Fruit fly (Drosophila melanogaster) whole organism, embryonic: Measurements from ENCODE around the gene Srrm234.

Source experiments
- Bgb ChIP-seq: fragments of 200-800 bp; sonication (Bioruptor generic); IDR thresholded peaks from 2 replicates; pipeline ENCODE4 v1.3.6; 2022; ENCODE audit warnings: missing biosample characterization, missing genetic modification characterization; ENCODE audit not compliant: partially characterized antibody
- CG10209 ChIP-seq: fragments of 200-800 bp; sonication (Bioruptor generic); optimal IDR thresholded peaks from 3 replicates; lab custom pipeline; 2017; ENCODE audit warnings: missing biosample characterization, mild to moderate bottlenecking, missing genetic modification characterization, missing genetic modification reagents
- CG11247 ChIP-seq: fragments of 200-800 bp; sonication (Bioruptor generic); IDR thresholded peaks from 2 replicates; pipeline ENCODE4 v1.3.6; 2022; ENCODE audit warnings: missing biosample characterization, missing genetic modification characterization
- CG12071 ChIP-seq: fragments of 200-800 bp; sonication (Bioruptor generic); optimal IDR thresholded peaks from 3 replicates; lab custom pipeline; 2018; ENCODE audit warnings: missing biosample characterization, mild to moderate bottlenecking, missing genetic modification characterization
- CG12236 ChIP-seq: fragments of 200-800 bp; sonication (Bioruptor generic); optimal IDR thresholded peaks from 2 replicates; lab custom pipeline; 2016; ENCODE audit warnings: missing biosample characterization, missing genetic modification characterization
- CG13287 ChIP-seq: fragments of 200-800 bp; sonication (Bioruptor generic); IDR thresholded peaks from 2 replicates; pipeline ENCODE4 v1.3.6; 2022; ENCODE audit warnings: missing biosample characterization, missing genetic modification characterization; ENCODE audit not compliant: partially characterized antibody
- CG13296 ChIP-seq: fragments of 200-800 bp; sonication (Bioruptor generic); optimal IDR thresholded peaks from 3 replicates; lab custom pipeline; 2018; ENCODE audit warnings: missing biosample characterization, mild to moderate bottlenecking, missing genetic modification characterization
- CG15601 ChIP-seq: fragments of 200-800 bp; sonication (Bioruptor generic); optimal IDR thresholded peaks from 3 replicates; lab custom pipeline; 2019; ENCODE audit warnings: missing biosample characterization, mild to moderate bottlenecking, missing genetic modification characterization, moderate library complexity
- CG17186 ChIP-seq: fragments of 200-800 bp; sonication (Bioruptor generic); optimal IDR thresholded peaks from 3 replicates; lab custom pipeline; 2017; ENCODE audit warnings: missing biosample characterization, missing genetic modification reagents, missing genetic modification characterization
- CG31224 ChIP-seq: fragments of 200-800 bp; sonication (Bioruptor generic); IDR thresholded peaks from 2 replicates; pipeline ENCODE4 v1.3.6; 2022; ENCODE audit warnings: missing biosample characterization, missing genetic modification characterization
- CG31441 ChIP-seq: fragments of 200-800 bp; sonication (Bioruptor generic); IDR thresholded peaks from 2 replicates; pipeline ENCODE4 v1.3.6; 2022; ENCODE audit warnings: missing biosample characterization, missing genetic modification characterization
- CG3847 ChIP-seq: fragments of 200-800 bp; sonication (Bioruptor generic); IDR thresholded peaks from 2 replicates; pipeline ENCODE4 v1.3.6; 2022; ENCODE audit warnings: missing biosample characterization, missing genetic modification characterization
- CG4328 ChIP-seq: fragments of 200-800 bp; sonication (Bioruptor generic); optimal IDR thresholded peaks from 3 replicates; lab custom pipeline; 2017; ENCODE audit warnings: missing biosample characterization, missing genetic modification reagents, missing genetic modification characterization
- CG6791 ChIP-seq: fragments of 200-800 bp; sonication (Bioruptor generic); IDR thresholded peaks from 3 replicates; pipeline ENCODE4 v1.3.6; 2022; ENCODE audit warnings: missing biosample characterization, missing genetic modification characterization; ENCODE audit not compliant: partially characterized antibody
- CG7372 ChIP-seq: fragments of 200-800 bp; sonication (Bioruptor generic); IDR thresholded peaks from 2 replicates; pipeline ENCODE4 v1.3.6; 2022; ENCODE audit warnings: missing biosample characterization, missing genetic modification characterization
- CG8359 ChIP-seq: fragments of 200-800 bp; sonication (Bioruptor generic); optimal IDR thresholded peaks from 2 replicates; lab custom pipeline; 2017; ENCODE audit warnings: missing biosample characterization, mild to moderate bottlenecking, missing genetic modification characterization, borderline replicate concordance
- CG8944 ChIP-seq: fragments of 200-800 bp; sonication (Bioruptor generic); optimal IDR thresholded peaks from 3 replicates; lab custom pipeline; 2016; ENCODE audit warnings: missing biosample characterization, missing genetic modification characterization
- CG9797 ChIP-seq: fragments of 200-800 bp; sonication (Bioruptor generic); optimal IDR thresholded peaks from 3 replicates; lab custom pipeline; 2018; ENCODE audit warnings: missing biosample characterization, mild to moderate bottlenecking, missing genetic modification characterization
- Camta ChIP-seq: fragments of 200-800 bp; sonication (Bioruptor generic); optimal IDR thresholded peaks from 2 replicates; lab custom pipeline; 2016; ENCODE audit warnings: missing biosample characterization, missing genetic modification characterization
- CrebB ChIP-seq: fragments of 200-800 bp; sonication (Bioruptor generic); optimal IDR thresholded peaks from 3 replicates; lab custom pipeline; 2018; ENCODE audit warnings: missing biosample characterization, mild to moderate bottlenecking, missing genetic modification characterization
- Dbx ChIP-seq: fragments of 200-800 bp; sonication (Bioruptor generic); IDR thresholded peaks from 3 replicates; pipeline ENCODE4 v1.3.6; 2022; ENCODE audit warnings: missing biosample characterization, missing genetic modification characterization
- Deaf1 ChIP-seq: fragments of 200-800 bp; optimal IDR thresholded peaks from 3 replicates; lab custom pipeline; 2019; ENCODE audit warnings: missing biosample characterization, mild to moderate bottlenecking, missing genetic modification characterization, moderate library complexity
- Hr51 ChIP-seq, 2 experiments: fragments of 200-800 bp; sonication (Bioruptor generic); optimal IDR thresholded peaks; 2 replicates in 1 of 2; 3 replicates in 1 of 2; lab custom pipeline; 2016 to 2018; ENCODE audit warnings: missing biosample characterization in 2 of 2, missing genetic modification characterization in 2 of 2, mild to moderate bottlenecking in 1 of 2, moderate library complexity in 1 of 2
- Mad ChIP-seq: fragments of 200-800 bp; sonication (Bioruptor generic); optimal IDR thresholded peaks from 2 replicates; lab custom pipeline; 2016; ENCODE audit warnings: missing biosample characterization, missing genetic modification characterization
- NC2β ChIP-seq: fragments of 200-800 bp; sonication (Bioruptor generic); optimal IDR thresholded peaks from 2 replicates; lab custom pipeline; 2016; ENCODE audit warnings: missing biosample characterization, missing genetic modification characterization
- Nf-YA ChIP-seq: fragments of 200-800 bp; sonication (Bioruptor generic); IDR thresholded peaks from 2 replicates; pipeline ENCODE4 v1.3.6; 2022; ENCODE audit warnings: missing biosample characterization, missing genetic modification characterization
- Ravus ChIP-seq: fragments of 200-800 bp; sonication (Bioruptor generic); IDR thresholded peaks from 2 replicates; pipeline ENCODE4 v1.3.6; 2022; ENCODE audit warnings: missing biosample characterization, missing genetic modification characterization
- Six4 ChIP-seq: fragments of 200-800 bp; sonication (Bioruptor generic); optimal IDR thresholded peaks from 2 replicates; lab custom pipeline; 2016; ENCODE audit warnings: missing biosample characterization, missing genetic modification characterization
- Tbp ChIP-seq: fragments of >200 bp; optimal IDR thresholded peaks from 2 replicates; lab custom pipeline; 2018; ENCODE audit warnings: missing biosample characterization, missing genetic modification characterization
- ap ChIP-seq: fragments of 200-800 bp; sonication (Bioruptor generic); IDR thresholded peaks from 2 replicates; pipeline ENCODE4 v1.3.6; 2022; ENCODE audit warnings: missing biosample characterization, missing genetic modification characterization
- ase ChIP-seq: fragments of 200-800 bp; sonication (Bioruptor generic); IDR thresholded peaks from 3 replicates; pipeline ENCODE4 v1.3.6; 2022; ENCODE audit warnings: missing biosample characterization, missing genetic modification characterization
- az2 ChIP-seq: fragments of 200-800 bp; sonication (Bioruptor generic); optimal IDR thresholded peaks from 3 replicates; lab custom pipeline; 2016; ENCODE audit warnings: missing biosample characterization, missing genetic modification characterization
- bbx ChIP-seq: fragments of 200-800 bp; sonication (Bioruptor generic); IDR thresholded peaks from 2 replicates; pipeline ENCODE4 v1.3.6; 2022; ENCODE audit warnings: missing biosample characterization, missing genetic modification characterization; ENCODE audit not compliant: partially characterized antibody
- cas ChIP-seq: fragments of 200-800 bp; sonication (Bioruptor generic); IDR thresholded peaks from 2 replicates; pipeline ENCODE4 v1.3.6; 2022; ENCODE audit warnings: missing biosample characterization, missing genetic modification characterization
- dan ChIP-seq: fragments of 200-800 bp; sonication (Bioruptor generic); IDR thresholded peaks from 2 replicates; pipeline ENCODE4 v1.3.6; 2022; ENCODE audit warnings: missing biosample characterization, missing genetic modification characterization
- danr ChIP-seq: fragments of 200-800 bp; sonication (Bioruptor generic); IDR thresholded peaks from 2 replicates; pipeline ENCODE4 v1.3.6; 2022; ENCODE audit warnings: missing biosample characterization, missing genetic modification characterization
- emc ChIP-seq: fragments of 200-800 bp; sonication (Bioruptor generic); optimal IDR thresholded peaks from 2 replicates; lab custom pipeline; 2016; ENCODE audit warnings: missing biosample characterization, missing genetic modification characterization
- eyg ChIP-seq: fragments of 200-800 bp; sonication (Bioruptor generic); optimal IDR thresholded peaks from 3 replicates; lab custom pipeline; 2016; ENCODE audit warnings: missing biosample characterization, missing genetic modification characterization
- fru ChIP-seq: fragments of >200 bp; optimal IDR thresholded peaks from 2 replicates; lab custom pipeline; 2017
- gcm ChIP-seq: fragments of 200-800 bp; sonication (Bioruptor generic); optimal IDR thresholded peaks from 2 replicates; lab custom pipeline; 2019; ENCODE audit warnings: missing biosample characterization, mild to moderate bottlenecking, missing genetic modification characterization, moderate library complexity
- gem ChIP-seq: fragments of 200-800 bp; sonication (Bioruptor generic); optimal IDR thresholded peaks from 2 replicates; lab custom pipeline; 2019; ENCODE audit warnings: missing biosample characterization, mild to moderate bottlenecking, missing genetic modification characterization, moderate library complexity
- gt ChIP-seq: fragments of 200-800 bp; sonication (Bioruptor generic); IDR thresholded peaks from 2 replicates; pipeline ENCODE4 v1.3.6; 2022; ENCODE audit warnings: missing biosample characterization, missing genetic modification characterization
- ham ChIP-seq: fragments of 200-800 bp; sonication (Bioruptor generic); IDR thresholded peaks from 2 replicates; pipeline ENCODE4 v1.3.6; 2022; ENCODE audit warnings: missing biosample characterization, missing genetic modification characterization
- inv ChIP-seq: fragments of 200-800 bp; sonication (Bioruptor generic); IDR thresholded peaks from 2 replicates; pipeline ENCODE4 v1.3.6; 2022; ENCODE audit warnings: missing biosample characterization, missing genetic modification characterization; ENCODE audit not compliant: partially characterized antibody
- lola ChIP-seq, 3 experiments: fragments of >200 bp in 2 of 3; fragments of 200-800 bp in 1 of 3; sonication (Bioruptor generic) in 1 of 3; optimal IDR thresholded peaks; 2 replicates each; lab custom pipeline; 2017 to 2019; ENCODE audit warnings: missing biosample characterization in 3 of 3, missing genetic modification characterization in 3 of 3, mild to moderate bottlenecking in 1 of 3, moderate library complexity in 1 of 3
- lov ChIP-seq, 2 experiments: fragments of 200-800 bp in 1 of 2; fragments of >200 bp in 1 of 2; sonication (Bioruptor generic) in 1 of 2; IDR thresholded peaks in 1 of 2; optimal IDR thresholded peaks in 1 of 2; 2 replicates in 1 of 2; 3 replicates in 1 of 2; pipeline versions ENCODE4 v1.3.6 to Lab custom; 2017 to 2022; ENCODE audit warnings: missing biosample characterization in 1 of 2, missing genetic modification characterization in 1 of 2
- nmo ChIP-seq: fragments of 200-800 bp; sonication (Bioruptor generic); optimal IDR thresholded peaks from 2 replicates; lab custom pipeline; 2018; ENCODE audit warnings: missing biosample characterization, mild to moderate bottlenecking, missing genetic modification characterization, moderate library complexity
- rib ChIP-seq: fragments of 200-800 bp; sonication (Bioruptor generic); IDR thresholded peaks from 2 replicates; pipeline ENCODE4 v1.3.6; 2022; ENCODE audit warnings: missing biosample characterization, missing genetic modification characterization
- sna ChIP-seq: fragments of 200-800 bp; sonication (Bioruptor generic); IDR thresholded peaks from 2 replicates; pipeline ENCODE4 v1.3.6; 2022; ENCODE audit warnings: missing biosample characterization, missing genetic modification characterization; ENCODE audit not compliant: partially characterized antibody
- trh ChIP-seq: fragments of 200-800 bp; sonication (Bioruptor generic); optimal IDR thresholded peaks from 2 replicates; lab custom pipeline; 2016; ENCODE audit warnings: missing biosample characterization, missing genetic modification characterization

Gene Srrm234

dm6 chr3L:1647276-1647919 is 17.5 kb downstream of the Srrm234 start, which contains the start of the genes CG17249 and Bro (continued):
- TF ChIP-seq gt (GFP tag; lab: Robert Waterston, UW) (no peak), CG12071 (GFP tag; lab: Kevin White, UChicago) (no peak), CG13287 (peak; percentile 51), NC2β (GFP tag; lab: Kevin White, UChicago) (peak; percentile 2), fru (lab: Kevin White, UChicago) (no peak), Camta (no peak), danr (GFP tag; lab: Robert Waterston, UW) (no peak), rib (GFP tag; lab: Robert Waterston, UW) (no peak), CG6791 (GFP tag; lab: Robert Waterston, UW) (no peak), Six4 (no peak), ase (GFP tag; lab: Robert Waterston, UW) (no peak), Bgb (peak; percentile 61), CG4328 (no peak), CrebB (tag; lab: Kevin White, UChicago) (no peak), trh (GFP tag; lab: Kevin White, UChicago) (no peak), lola (GFP tag; optimal IDR thresholded peaks at IDR 0.05; lab: Kevin White, UChicago) (no peak), cas (GFP tag; lab: Robert Waterston, UW) (no peak), CG17186 (peak; percentile 49), bbx (GFP tag; lab: Robert Waterston, UW) (no peak), az2 (GFP tag; lab: Kevin White, UChicago) (peak; percentile 26), CG13296 (GFP tag; lab: Kevin White, UChicago) (no peak), Tbp (GFP tag; lab: Kevin White, UChicago) (no peak), nmo (GFP tag; lab: Kevin White, UChicago) (peak; percentile 31), CG12236 (GFP tag; lab: Kevin White, UChicago) (no peak), gcm (GFP tag; lab: Kevin White, UChicago) (no peak), CG9797 (GFP tag; lab: Kevin White, UChicago) (peak; percentile 62), CG10209 (no peak), Mad (peak; percentile 38), lov (optimal IDR thresholded peaks at IDR 0.05; lab: Kevin White, UChicago) (no peak), lov (GFP tag; IDR thresholded peaks at IDR 0.05; lab: Robert Waterston, UW) (peak; percentile 61; the same call in 2 of the 3 replicates), CG11247 (GFP tag; lab: Robert Waterston, UW) (no peak), CG8944 (GFP tag; lab: Kevin White, UChicago) (peak; percentile 9), Ravus (GFP tag; lab: Robert Waterston, UW) (no peak), dan (GFP tag; lab: Robert Waterston, UW) (no peak), Hr51 (GFP tag; optimal IDR thresholded peaks at IDR 0.05; lab: Kevin White, UChicago) (peak in 1 of 2 experiments; percentile 57), CG31224 (no peak), CG31441 (GFP tag; lab: Robert Waterston, UW) (no peak), emc (no peak), ham (GFP tag; lab: Robert Waterston, UW) (no peak), sna (no peak), CG3847 (peak; percentile 93), CG8359 (no peak), CG7372 (no peak), Nf-YA (GFP tag; lab: Robert Waterston, UW) (no peak), CG15601 (tag; lab: Kevin White, UChicago) (no peak), ap (GFP tag; lab: Robert Waterston, UW) (no peak), gem (no peak), Dbx (0 out of 3 replicates have a peak, but pooled peaks have one; percentile 39), inv (peak; percentile 29; the same call in 1 of the 2 replicates), eyg (no peak), Deaf1 (no peak)
